Fruit fly (Drosophila melanogaster) whole organism, pupa: ENCODE measurements around the gene sing.

Source experiments
- CG10348 ChIP-seq: fragments of 200-800 bp; sonication (Bioruptor generic); IDR thresholded peaks from 2 replicates; pipeline ENCODE4 v1.3.6; 2022; ENCODE audit warnings: missing biosample characterization, missing genetic modification characterization
- CG12605 ChIP-seq: fragments of 200-800 bp; sonication (Bioruptor generic); IDR thresholded peaks from 2 replicates; pipeline ENCODE4 v1.3.6; 2022; ENCODE audit warnings: missing biosample characterization, missing genetic modification characterization
- CG13204 ChIP-seq: fragments of 200-800 bp; sonication (Bioruptor generic); optimal IDR thresholded peaks from 2 replicates; lab custom pipeline; 2018; ENCODE audit warnings: missing biosample characterization, mild to moderate bottlenecking, missing genetic modification characterization, moderate library complexity
- CG14655 ChIP-seq: fragments of 200-800 bp; sonication (Bioruptor generic); optimal IDR thresholded peaks from 3 replicates; lab custom pipeline; 2017; ENCODE audit warnings: mild to moderate bottlenecking, missing biosample characterization, missing genetic modification reagents, missing genetic modification characterization
- CG15710 ChIP-seq: fragments of 200-800 bp; sonication (Bioruptor generic); optimal IDR thresholded peaks from 2 replicates; lab custom pipeline; 2018; ENCODE audit warnings: missing biosample characterization, mild to moderate bottlenecking, missing genetic modification characterization, moderate library complexity
- CG17806 ChIP-seq: fragments of 200-800 bp; sonication (Bioruptor generic); optimal IDR thresholded peaks from 2 replicates; lab custom pipeline; 2018; ENCODE audit warnings: missing biosample characterization, mild to moderate bottlenecking, missing genetic modification characterization, moderate library complexity
- CG32121 ChIP-seq: fragments of 200-800 bp; sonication (Bioruptor generic); IDR thresholded peaks from 2 replicates; pipeline ENCODE4 v1.3.6; 2022; ENCODE audit warnings: missing biosample characterization, missing genetic modification characterization
- CG34367 ChIP-seq: fragments of 200-800 bp; sonication (Bioruptor generic); optimal IDR thresholded peaks from 2 replicates; lab custom pipeline; 2018; ENCODE audit warnings: missing biosample characterization, mild to moderate bottlenecking, missing genetic modification characterization
- CG4496 ChIP-seq: fragments of 200-800 bp; sonication (Bioruptor generic); IDR thresholded peaks from 3 replicates; pipeline ENCODE4 v1.3.6; 2022; ENCODE audit warnings: missing biosample characterization, missing genetic modification characterization
- CG8159 ChIP-seq: fragments of 200-800 bp; sonication (Bioruptor generic); optimal IDR thresholded peaks from 3 replicates; lab custom pipeline; 2018; ENCODE audit warnings: missing biosample characterization, mild to moderate bottlenecking, missing genetic modification characterization, moderate library complexity
- CG8301 ChIP-seq: fragments of 200-800 bp; sonication (Bioruptor generic); optimal IDR thresholded peaks from 2 replicates; lab custom pipeline; 2018; ENCODE audit warnings: missing biosample characterization, mild to moderate bottlenecking, missing genetic modification characterization
- CG9948 ChIP-seq: fragments of 200-800 bp; sonication (Bioruptor generic); optimal IDR thresholded peaks from 2 replicates; lab custom pipeline; 2018; ENCODE audit warnings: missing biosample characterization, mild to moderate bottlenecking, missing genetic modification characterization, moderate library complexity
- D1 ChIP-seq: fragments of 200-800 bp; sonication (Bioruptor generic); optimal IDR thresholded peaks from 2 replicates; lab custom pipeline; 2018; ENCODE audit warnings: missing biosample characterization, mild to moderate bottlenecking, missing genetic modification characterization, moderate library complexity
- EcR ChIP-seq: fragments of 200-800 bp; sonication (Bioruptor generic); optimal IDR thresholded peaks from 3 replicates; lab custom pipeline; 2019; ENCODE audit warnings: missing biosample characterization, missing genetic modification characterization, mild to moderate bottlenecking, moderate library complexity, missing genetic modification reagents
- Ets98B ChIP-seq: fragments of 200-800 bp; sonication (Bioruptor generic); IDR thresholded peaks from 2 replicates; pipeline ENCODE4 v1.3.6; 2022; ENCODE audit warnings: missing biosample characterization, missing genetic modification characterization
- Pif1A ChIP-seq: fragments of 200-800 bp; sonication (Bioruptor generic); optimal IDR thresholded peaks from 3 replicates; lab custom pipeline; 2016; ENCODE audit warnings: missing biosample characterization, missing genetic modification characterization
- Pif1B ChIP-seq: fragments of 200-800 bp; sonication (Bioruptor generic); optimal IDR thresholded peaks from 3 replicates; lab custom pipeline; 2016; ENCODE audit warnings: missing biosample characterization, missing genetic modification characterization
- Snoo ChIP-seq: fragments of 200-800 bp; sonication (Bioruptor generic); optimal IDR thresholded peaks from 3 replicates; lab custom pipeline; 2017; ENCODE audit warnings: missing biosample characterization, mild to moderate bottlenecking, missing genetic modification characterization, inconsistent platforms
- fd96Ca ChIP-seq: fragments of 200-800 bp; sonication (Bioruptor generic); IDR thresholded peaks from 3 replicates; pipeline ENCODE4 v1.3.6; 2022; ENCODE audit warnings: missing biosample characterization, missing genetic modification characterization
- gl ChIP-seq: fragments of 200-800 bp; sonication (Bioruptor generic); optimal IDR thresholded peaks from 2 replicates; lab custom pipeline; 2018; ENCODE audit warnings: missing biosample characterization, mild to moderate bottlenecking, missing genetic modification characterization
- rn ChIP-seq: fragments of 200-800 bp; sonication (Bioruptor generic); IDR thresholded peaks from 2 replicates; pipeline ENCODE4 v1.3.6; 2022; ENCODE audit warnings: missing biosample characterization, missing genetic modification characterization

sing gene

dm6 chrX:16711003-16711402 is 31.9 kb downstream of the sing start, which contains the start of gene CG13008:
CG13008 (plus strand) TSS chrX:16711303.
- TF ChIP-seq Pif1B (no peak), CG4496 (GFP tag; lab: Robert Waterston, UW) (no peak)

DNA sequence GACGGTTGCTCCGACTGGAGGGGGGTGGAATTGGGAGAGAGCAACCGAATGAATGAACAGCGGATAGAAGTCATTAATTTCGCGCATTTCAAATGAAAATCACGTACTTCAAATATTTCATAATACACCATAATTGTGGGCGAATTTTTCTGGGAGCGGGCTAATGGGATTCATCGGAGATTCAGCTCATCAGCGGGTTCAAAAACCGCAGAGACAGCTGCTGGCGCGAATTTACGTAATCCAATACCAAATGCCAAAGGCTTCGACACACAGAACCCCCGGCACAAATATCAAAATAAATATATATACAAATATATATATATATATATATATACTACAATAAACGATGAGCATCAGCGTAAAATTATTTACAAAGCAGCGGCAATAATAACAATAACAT is 37.6 kb downstream of the sing start:
- no peak for TF ChIP-seq CG12605
- no peak for TF ChIP-seq CG9948
- no peak for TF ChIP-seq CG32121 (GFP tag; lab: Robert Waterston, UW)
- TF ChIP-seq D1 (tag; lab: Kevin White, UChicago), result no peak
- TF ChIP-seq, all 21 proteins: peak for 0

DNA sequence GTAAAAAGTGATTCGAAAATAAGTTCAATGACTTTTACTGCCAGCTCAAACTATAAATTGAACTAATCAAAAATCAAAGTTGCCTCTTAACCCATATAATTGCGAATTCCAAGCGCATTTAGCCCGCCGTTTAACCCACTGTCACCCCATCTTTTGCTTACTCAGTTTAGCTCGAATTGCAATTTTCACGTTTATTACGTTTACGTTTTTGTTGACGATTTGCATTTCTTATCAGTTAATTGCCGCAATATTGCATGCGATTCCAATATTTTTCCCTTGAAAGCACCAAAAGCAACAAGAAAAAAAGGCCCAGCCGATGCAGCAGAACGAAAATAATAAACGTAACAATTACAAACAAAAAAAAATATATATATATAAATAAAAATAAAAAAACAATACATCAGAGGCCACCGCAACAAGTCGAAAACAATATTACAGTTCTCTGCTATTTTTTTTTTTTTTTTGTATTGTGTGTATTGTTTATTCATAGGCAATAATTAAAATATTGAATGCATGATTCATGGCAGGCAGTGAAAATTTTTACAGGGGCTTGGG is 39.1 kb downstream of the sing start:
- no peak for TF ChIP-seq CG34367 (tag; lab: Kevin White, UChicago)
- TF ChIP-seq CG17806 (tag; lab: Kevin White, UChicago), result no peak
- no peak for TF ChIP-seq CG8301 (tag; lab: Kevin White, UChicago)
- no peak for TF ChIP-seq CG9948
- no peak for TF ChIP-seq rn
- no peak for TF ChIP-seq CG8159
- no peak for TF ChIP-seq Ets98B (GFP tag; lab: Robert Waterston, UW)
- TF ChIP-seq D1 (tag; lab: Kevin White, UChicago), result no peak
- no peak for TF ChIP-seq CG32121 (GFP tag; lab: Robert Waterston, UW)

DNA sequence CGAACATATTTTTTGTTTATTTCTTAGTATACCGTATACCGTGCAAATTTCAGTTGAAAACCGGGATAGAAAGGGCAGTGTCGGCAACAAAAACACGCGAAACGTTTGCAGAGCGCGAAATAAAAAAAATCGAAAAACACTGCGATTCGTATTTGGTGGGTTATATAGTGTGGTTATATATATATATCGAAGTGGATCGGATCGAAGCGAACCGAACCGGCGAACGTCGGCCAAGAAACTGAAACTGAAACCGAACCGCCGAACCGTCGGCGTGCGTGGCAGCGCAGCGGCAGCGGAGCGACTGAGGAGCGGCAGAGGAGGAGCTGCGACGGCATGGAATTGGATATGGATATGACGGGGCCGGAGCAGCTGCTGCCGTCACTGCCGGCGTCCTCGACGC is 42.1 kb downstream of the sing start, which contains the start of the genes CG32572 and CG34325:
Gene CG32572 (plus strand): TSS at position 16 of the 400 bp plus-strand sequence.
Gene CG34325 (minus strand): TSS at position 244 of the 400 bp plus-strand sequence.
- TF ChIP-seq gl (tag; lab: Kevin White, UChicago) (no peak), CG8159 (no peak), fd96Ca (GFP tag; lab: Robert Waterston, UW) (no peak), Ets98B (GFP tag; lab: Robert Waterston, UW) (no peak)

DNA sequence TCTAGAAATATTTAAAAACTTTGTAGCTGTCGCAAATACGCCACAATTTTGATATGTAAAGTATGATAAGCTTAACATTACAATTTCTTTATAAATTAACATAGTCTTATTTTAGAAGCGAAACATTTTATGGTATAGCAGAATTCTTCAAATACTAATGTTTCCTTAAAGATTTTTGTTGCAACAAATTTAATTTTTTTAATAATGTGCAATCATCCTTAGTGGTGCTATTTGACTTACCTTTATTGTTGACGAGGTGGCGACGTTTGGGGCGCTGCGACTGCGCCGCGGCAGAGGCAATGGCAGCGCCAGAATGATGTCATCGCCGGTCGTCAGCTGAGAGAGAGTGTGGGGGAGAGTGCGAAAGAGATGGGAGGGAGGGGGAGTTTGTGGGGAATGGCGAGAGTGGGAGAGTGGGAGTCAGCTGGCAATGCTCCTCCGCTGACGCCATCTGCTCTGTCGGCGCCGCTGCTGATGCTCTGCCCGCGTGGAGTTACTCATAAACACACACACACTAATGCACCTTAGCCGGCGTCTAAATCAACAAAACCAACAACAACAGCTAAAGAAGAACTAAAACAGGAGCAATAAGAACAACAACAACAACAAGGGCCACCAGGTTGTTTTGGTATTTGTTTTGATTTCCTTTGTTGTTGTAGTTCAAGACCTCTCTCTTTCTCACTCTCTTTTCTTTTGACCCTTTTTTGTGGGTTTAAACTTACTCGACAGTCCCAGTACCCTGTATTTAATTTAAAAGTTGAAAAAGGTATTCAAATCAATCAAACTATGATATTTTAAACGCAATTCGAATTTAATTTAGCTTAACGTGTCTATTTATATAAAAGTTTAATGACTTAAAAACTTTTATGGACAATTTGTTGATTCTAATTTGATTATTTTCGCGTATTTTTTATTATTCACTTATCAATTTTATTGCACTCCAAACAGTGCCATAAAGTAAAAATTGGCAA is 44.4 kb downstream of the sing start:
- peak; percentile 51 for TF ChIP-seq CG15710
- peak; percentile 82 for TF ChIP-seq CG13204 (GFP tag; lab: Kevin White, UChicago)
- peak; percentile 46 for TF ChIP-seq CG8301 (tag; lab: Kevin White, UChicago)
- no peak for TF ChIP-seq Pif1A
- peak; percentile 22; the same call in 1 of the 2 replicates for TF ChIP-seq CG10348
- TF ChIP-seq EcR (GFP tag; lab: Kevin White, UChicago), result peak; percentile 70
- TF ChIP-seq CG4496 (GFP tag; lab: Robert Waterston, UW), result peak; percentile 57
- peak; percentile 67 for TF ChIP-seq CG32121 (GFP tag; lab: Robert Waterston, UW)
- peak; percentile 8; the same call in 1 of the 2 replicates for TF ChIP-seq rn
- TF ChIP-seq CG12605, result peak; percentile 31; the same call in 1 of the 2 replicates
- TF ChIP-seq CG8159, result peak; percentile 64
- peak; percentile 60 for TF ChIP-seq CG17806 (tag; lab: Kevin White, UChicago)
- TF ChIP-seq Ets98B (GFP tag; lab: Robert Waterston, UW), result peak; percentile 43; the same call in 1 of the 2 replicates
- TF ChIP-seq gl (tag; lab: Kevin White, UChicago), result peak; percentile 92
- peak; percentile 65 for TF ChIP-seq Snoo (tag; lab: Kevin White, UChicago)
- no peak for TF ChIP-seq Pif1B
- TF ChIP-seq CG9948, result peak; percentile 68
- TF ChIP-seq D1 (tag; lab: Kevin White, UChicago), result no peak
- 0 out of 3 replicates have a peak, but pooled peaks have one; percentile 42 for TF ChIP-seq fd96Ca (GFP tag; lab: Robert Waterston, UW)
- TF ChIP-seq CG14655, result peak; percentile 53
- TF ChIP-seq CG34367 (tag; lab: Kevin White, UChicago), result peak; percentile 81
- TF ChIP-seq, all 21 proteins: peak for 18

dm6 chrX:16724544-16724943 is 45.4 kb downstream of the sing start:
- TF ChIP-seq CG9948, result no peak
- no peak for TF ChIP-seq Snoo (tag; lab: Kevin White, UChicago)
- TF ChIP-seq CG13204 (GFP tag; lab: Kevin White, UChicago), result no peak
- TF ChIP-seq fd96Ca (GFP tag; lab: Robert Waterston, UW), result no peak
- no peak for TF ChIP-seq D1 (tag; lab: Kevin White, UChicago)
- no peak for TF ChIP-seq CG34367 (tag; lab: Kevin White, UChicago)
- TF ChIP-seq CG15710, result no peak
- no peak for TF ChIP-seq CG32121 (GFP tag; lab: Robert Waterston, UW)
- no peak for TF ChIP-seq Ets98B (GFP tag; lab: Robert Waterston, UW)
- no peak for TF ChIP-seq EcR (GFP tag; lab: Kevin White, UChicago)
- TF ChIP-seq CG17806 (tag; lab: Kevin White, UChicago), result no peak
- no peak for TF ChIP-seq CG8159
- no peak for TF ChIP-seq CG8301 (tag; lab: Kevin White, UChicago)
- no peak for TF ChIP-seq CG12605
- TF ChIP-seq rn, result no peak
- TF ChIP-seq gl (tag; lab: Kevin White, UChicago), result no peak
- TF ChIP-seq CG4496 (GFP tag; lab: Robert Waterston, UW), result no peak
- no peak for TF ChIP-seq Pif1B
